Fruit fly (Drosophila melanogaster) whole organism: Measurements from ENCODE around the gene Ugt36F1.

ENCODE experiments used
- pan ChIP-seq: fragments of >200 bp; optimal IDR thresholded peaks from 2 replicates; lab custom pipeline; 2017
- psq ChIP-seq: fragments of >200 bp; optimal IDR thresholded peaks from 2 replicates; lab custom pipeline; 2017

DNA sequence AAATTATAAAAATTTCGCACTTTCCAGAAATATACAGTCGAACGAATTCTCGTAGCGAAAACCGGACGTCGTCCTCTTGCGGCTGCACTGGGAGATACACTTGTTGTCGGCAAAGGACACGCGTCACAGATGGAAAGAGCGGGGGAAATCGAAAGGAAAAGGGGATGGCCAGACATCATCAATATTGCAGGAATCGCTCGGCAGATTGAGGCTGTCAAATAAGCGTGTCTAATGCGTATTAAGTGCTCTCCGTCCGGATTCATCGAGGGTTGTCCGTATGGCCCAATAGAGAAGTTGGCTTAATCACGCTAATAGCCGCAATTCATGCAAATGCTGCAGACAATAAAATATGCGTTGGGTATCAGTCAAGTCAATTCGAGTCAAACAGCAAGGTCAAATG, 9.7 kb upstream of the Ugt36F1 start:
- TF ChIP-seq pan (lab: Kevin White, UChicago) (no peak), psq (lab: Kevin White, UChicago) (no peak)
